Fruit fly (Drosophila melanogaster): Measurements from ENCODE around the gene bib.

dm6 chr2L:9966983-9967737 lies 17.3 kb upstream of the bib start, which contains the start of the genes Dref and RpL13:
- TF ChIP-seq h (optimal IDR thresholded peaks at IDR 0.05) (no peak), ttk (optimal IDR thresholded peaks at IDR 0.05) (no peak), Myc (optimal IDR thresholded peaks at IDR 0.05) (no peak), psq (optimal IDR thresholded peaks at IDR 0.05) (no peak)
